Worm (Caenorhabditis elegans) whole organism, late embryonic: ENCODE data around the gene R01E6.5.

ENCODE experiments used
- K02D7.2 ChIP-seq: sonication (generic microtip); optimal IDR thresholded peaks from 2 replicates; lab custom pipeline; 2017; ENCODE audit warnings: mild to moderate bottlenecking, missing genetic modification characterization, missing compliant biosample characterization
- K09A11.1 ChIP-seq: sonication (generic microtip); optimal IDR thresholded peaks from 2 replicates; lab custom pipeline; 2017; ENCODE audit warnings: antibody characterized with exemption, mild to moderate bottlenecking, missing genetic modification characterization, missing compliant biosample characterization; ENCODE audit not compliant: insufficient read depth
- ceh-14 ChIP-seq: sonication (generic microtip); optimal IDR thresholded peaks from 2 replicates; lab custom pipeline; 2016; ENCODE audit warnings: missing genotype, missing genetic modification characterization, missing compliant biosample characterization
- ceh-2 ChIP-seq: sonication (generic microtip); optimal IDR thresholded peaks from 2 replicates; lab custom pipeline; 2016; ENCODE audit warnings: missing genotype, missing genetic modification characterization, missing compliant biosample characterization
- ceh-22 ChIP-seq: sonication (generic microtip); optimal IDR thresholded peaks from 2 replicates; lab custom pipeline; 2017; ENCODE audit warnings: missing biosample characterization, missing genetic modification characterization
- ceh-24 ChIP-seq: sonication (generic microtip); optimal IDR thresholded peaks from 2 replicates; lab custom pipeline; 2016; ENCODE audit warnings: mild to moderate bottlenecking, missing genetic modification characterization, missing compliant biosample characterization
- ceh-30 ChIP-seq: fragments of 150-350 bp; optimal IDR thresholded peaks from 2 replicates; lab custom pipeline; 2014; ENCODE audit warnings: missing biosample characterization, missing genetic modification characterization
- ceh-31 ChIP-seq: sonication (generic microtip); optimal IDR thresholded peaks from 2 replicates; lab custom pipeline; 2016; ENCODE audit warnings: missing genetic modification characterization, missing compliant biosample characterization
- dmd-4 ChIP-seq: sonication (generic microtip); optimal IDR thresholded peaks from 2 replicates; lab custom pipeline; 2016; ENCODE audit warnings: borderline replicate concordance, missing genetic modification characterization, missing compliant biosample characterization
- elt-2 ChIP-seq: sonication (generic microtip); optimal IDR thresholded peaks from 2 replicates; lab custom pipeline; 2016; ENCODE audit warnings: missing genetic modification reagents, missing genetic modification characterization, missing compliant biosample characterization
- elt-4 ChIP-seq: sonication (generic microtip); optimal IDR thresholded peaks from 2 replicates; lab custom pipeline; 2016; ENCODE audit warnings: missing genetic modification characterization, missing compliant biosample characterization
- ets-4 ChIP-seq: sonication (generic microtip); optimal IDR thresholded peaks from 2 replicates; lab custom pipeline; 2016; ENCODE audit warnings: missing genetic modification characterization, missing compliant biosample characterization
- fkh-10 ChIP-seq: fragments of 150-350 bp; optimal IDR thresholded peaks from 2 replicates; lab custom pipeline; 2014; ENCODE audit warnings: missing biosample characterization, missing genetic modification reagents, missing genetic modification characterization
- fkh-6 ChIP-seq: sonication (generic microtip); optimal IDR thresholded peaks from 2 replicates; lab custom pipeline; 2016; ENCODE audit warnings: missing genetic modification characterization, missing compliant biosample characterization
- hlh-13 ChIP-seq: fragments of 200-800 bp; sonication (Bioruptor generic); optimal IDR thresholded peaks from 2 replicates; lab custom pipeline; 2018; ENCODE audit warnings: mild to moderate bottlenecking, missing genetic modification characterization, missing compliant biosample characterization
- hlh-15 ChIP-seq: sonication (generic microtip); optimal IDR thresholded peaks from 2 replicates; lab custom pipeline; 2016; ENCODE audit warnings: missing genetic modification characterization, missing compliant biosample characterization
- hlh-30 ChIP-seq: sonication (generic microtip); optimal IDR thresholded peaks from 2 replicates; lab custom pipeline; 2017; ENCODE audit warnings: antibody characterized with exemption, missing genetic modification characterization, missing compliant biosample characterization; ENCODE audit not compliant: insufficient read depth
- hlh-6 ChIP-seq: sonication (generic microtip); optimal IDR thresholded peaks from 2 replicates; lab custom pipeline; 2016; ENCODE audit warnings: missing genotype, missing genetic modification characterization, missing compliant biosample characterization
- hlh-8 ChIP-seq: sonication (generic microtip); optimal IDR thresholded peaks from 2 replicates; lab custom pipeline; 2016; ENCODE audit warnings: missing genotype, missing genetic modification characterization, missing compliant biosample characterization
- lim-6 ChIP-seq: sonication (generic microtip); optimal IDR thresholded peaks from 2 replicates; lab custom pipeline; 2016; ENCODE audit warnings: missing genetic modification characterization, missing compliant biosample characterization
- madf-2 ChIP-seq: sonication (generic microtip); optimal IDR thresholded peaks from 2 replicates; lab custom pipeline; 2017; ENCODE audit warnings: missing genetic modification characterization, missing compliant biosample characterization
- nfya-1 ChIP-seq: sonication (generic microtip); optimal IDR thresholded peaks from 2 replicates; lab custom pipeline; 2017; ENCODE audit warnings: missing genetic modification characterization, mild to moderate bottlenecking, missing compliant biosample characterization, antibody characterized with exemption, moderate library complexity
- nhr-11 ChIP-seq: fragments of 150-350 bp; optimal IDR thresholded peaks from 2 replicates; lab custom pipeline; 2014; ENCODE audit warnings: missing biosample characterization, missing genetic modification characterization
- nhr-232 ChIP-seq: sonication (generic microtip); optimal IDR thresholded peaks from 2 replicates; lab custom pipeline; 2016; ENCODE audit warnings: missing genetic modification characterization, missing compliant biosample characterization
- odd-2 ChIP-seq: sonication (generic microtip); optimal IDR thresholded peaks from 2 replicates; lab custom pipeline; 2017; ENCODE audit warnings: antibody characterized with exemption, mild to moderate bottlenecking, missing genetic modification characterization, missing compliant biosample characterization
- pat-9 ChIP-seq: fragments of 200-800 bp; sonication (Bioruptor generic); optimal IDR thresholded peaks from 2 replicates; lab custom pipeline; 2018; ENCODE audit warnings: mild to moderate bottlenecking, missing genetic modification characterization, moderate library complexity, missing compliant biosample characterization
- pha-2 ChIP-seq: sonication (generic microtip); optimal IDR thresholded peaks from 2 replicates; lab custom pipeline; 2017; ENCODE audit warnings: mild to moderate bottlenecking, missing genetic modification characterization, missing compliant biosample characterization
- ref-2 ChIP-seq: sonication (generic microtip); optimal IDR thresholded peaks from 2 replicates; lab custom pipeline; 2016; ENCODE audit warnings: missing genetic modification characterization, missing compliant biosample characterization
- sdc-2 ChIP-seq: sonication (generic microtip); optimal IDR thresholded peaks from 2 replicates; lab custom pipeline; 2016; ENCODE audit warnings: missing genotype, missing genetic modification characterization, missing compliant biosample characterization
- tbx-2 ChIP-seq: sonication (generic microtip); optimal IDR thresholded peaks from 2 replicates; lab custom pipeline; 2016; ENCODE audit warnings: missing genetic modification characterization, missing compliant biosample characterization
- tbx-7 ChIP-seq: sonication (generic microtip); optimal IDR thresholded peaks from 2 replicates; lab custom pipeline; 2016; ENCODE audit warnings: missing genotype, missing genetic modification characterization, missing compliant biosample characterization
- ttx-3 ChIP-seq: sonication (generic microtip); optimal IDR thresholded peaks from 2 replicates; lab custom pipeline; 2016; ENCODE audit warnings: missing genetic modification reagents, missing genetic modification characterization, missing compliant biosample characterization
- unc-3 ChIP-seq, 2 experiments: fragments of 200-800 bp in 1 of 2; sonication (Bioruptor generic) in 1 of 2; sonication (generic microtip) in 1 of 2; conservative IDR thresholded peaks in 1 of 2; optimal IDR thresholded peaks in 1 of 2; 2 replicates each; pipeline versions ENCODE4 v1.3.6 to Lab custom; 2016 to 2022; ENCODE audit warnings: missing compliant biosample characterization in 2 of 2, missing genetic modification characterization in 2 of 2, missing genetic modification reagents in 1 of 2
- unc-42 ChIP-seq: sonication (generic microtip); optimal IDR thresholded peaks from 2 replicates; lab custom pipeline; 2016; ENCODE audit warnings: missing genotype, missing genetic modification characterization, missing compliant biosample characterization
- unc-86 ChIP-seq: sonication (generic microtip); optimal IDR thresholded peaks from 2 replicates; lab custom pipeline; 2016; ENCODE audit warnings: missing genetic modification characterization, missing compliant biosample characterization
- zip-5 ChIP-seq: sonication (generic microtip); optimal IDR thresholded peaks from 2 replicates; lab custom pipeline; 2016; ENCODE audit warnings: missing genetic modification characterization, missing compliant biosample characterization

The R01E6.5 gene

ce11 chrX:13530015-13530778 lies 6.7 kb upstream of the R01E6.5 start:
- TF ChIP-seq elt-4 (tag; lab: Kevin White, UChicago), result no peak
- no peak for TF ChIP-seq unc-3 (GFP tag; conservative IDR thresholded peaks at IDR 0.05; lab: Robert Waterston, UW)
- TF ChIP-seq unc-3 (tag; optimal IDR thresholded peaks at IDR 0.05; lab: Kevin White, UChicago), result no peak
- TF ChIP-seq hlh-15 (tag; lab: Kevin White, UChicago), result no peak
- no peak for TF ChIP-seq hlh-13
- TF ChIP-seq pha-2 (tag; lab: Kevin White, UChicago), result no peak
- TF ChIP-seq nhr-232 (tag; lab: Kevin White, UChicago), result no peak
- TF ChIP-seq hlh-30 (tag; lab: Kevin White, UChicago), result no peak
- TF ChIP-seq ceh-22 (tag; lab: Kevin White, UChicago), result no peak
- TF ChIP-seq nfya-1 (tag; lab: Kevin White, UChicago), result no peak
- TF ChIP-seq ceh-14, result no peak
- TF ChIP-seq lim-6 (tag; lab: Kevin White, UChicago), result no peak
- TF ChIP-seq dmd-4, result no peak
- TF ChIP-seq madf-2 (tag; lab: Kevin White, UChicago), result no peak
- TF ChIP-seq ceh-30 (tag; lab: Kevin White, UChicago), result no peak
- no peak for TF ChIP-seq zip-5 (tag; lab: Kevin White, UChicago)
- TF ChIP-seq fkh-6 (tag; lab: Kevin White, UChicago), result no peak
- TF ChIP-seq unc-42 (tag; lab: Kevin White, UChicago), result no peak
- no peak for TF ChIP-seq hlh-6

- no peak for TF ChIP-seq hlh-8 (tag; lab: Kevin White, UChicago)
- TF ChIP-seq sdc-2 (tag; lab: Kevin White, UChicago), result peak; percentile 21
- TF ChIP-seq ceh-31, result peak; percentile 27
- peak; percentile 79 for TF ChIP-seq unc-42 (tag; lab: Kevin White, UChicago)
- TF ChIP-seq pat-9 (tag; lab: Kevin White, UChicago), result peak; percentile 5
- no peak for TF ChIP-seq tbx-2 (tag; lab: Kevin White, UChicago)
- TF ChIP-seq ref-2 (tag; lab: Kevin White, UChicago), result peak; percentile 22
Observed at ce11 chrX:13532424-13533309, 4.2 kb upstream of the R01E6.5 start, which contains the start of gene acr-12. TSS of gene acr-12 (plus strand) at chrX:13532853.

ce11 chrX:13539701-13540100 lies 2.8 kb downstream of the R01E6.5 start:
- TF ChIP-seq ceh-24, result no peak
- TF ChIP-seq nhr-11 (tag; lab: Kevin White, UChicago), result no peak
- no peak for TF ChIP-seq zip-5 (tag; lab: Kevin White, UChicago)
- no peak for TF ChIP-seq lim-6 (tag; lab: Kevin White, UChicago)
- TF ChIP-seq unc-86 (tag; lab: Kevin White, UChicago), result no peak
- no peak for TF ChIP-seq ets-4
- TF ChIP-seq tbx-7 (tag; lab: Kevin White, UChicago), result no peak
- TF ChIP-seq elt-2 (tag; lab: Kevin White, UChicago), result no peak
- TF ChIP-seq odd-2 (tag; lab: Kevin White, UChicago), result no peak
- TF ChIP-seq ttx-3, result no peak
- TF ChIP-seq fkh-10 (GFP tag; lab: Kevin White, UChicago), result no peak
- TF ChIP-seq ceh-2 (tag; lab: Kevin White, UChicago), result no peak
- no peak for TF ChIP-seq K09A11.1
- TF ChIP-seq unc-3 (GFP tag; conservative IDR thresholded peaks at IDR 0.05; lab: Robert Waterston, UW), result no peak
- TF ChIP-seq unc-3 (tag; optimal IDR thresholded peaks at IDR 0.05; lab: Kevin White, UChicago), result no peak
- TF ChIP-seq dmd-4, result no peak
- TF ChIP-seq K02D7.2 (tag; lab: Kevin White, UChicago), result no peak
- TF ChIP-seq ceh-30 (tag; lab: Kevin White, UChicago), result no peak
